Worm (Caenorhabditis elegans): ENCODE measurements around the gene nas-25.

nas-25 gene

DNA sequence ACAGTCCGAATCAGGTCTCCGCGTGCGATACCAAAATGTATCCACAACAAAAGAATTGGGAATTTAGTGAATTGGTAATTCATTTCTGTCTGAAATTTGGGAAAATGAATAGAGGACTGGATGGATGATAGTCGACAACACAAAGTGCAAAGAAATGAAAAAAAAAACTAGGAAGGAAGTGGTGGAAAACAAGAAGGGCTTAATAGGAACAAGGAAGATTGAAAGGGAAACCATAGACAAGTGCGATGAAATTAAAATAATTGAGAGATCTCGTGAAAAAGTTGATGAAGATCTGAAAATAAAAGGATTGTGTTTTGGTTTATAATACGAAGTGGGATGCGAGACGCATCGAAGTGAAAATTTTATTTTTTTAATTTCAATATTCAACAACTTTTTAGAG, 31.8 kb upstream of the nas-25 start, which contains the start of gene F07H5.7:
TSS of gene F07H5.7 (minus strand) at position 101 of the 400 bp plus-strand sequence.
- TF ChIP-seq flt-1 (GFP tag; IDR thresholded peaks at IDR 0.05) (no peak), klf-2 (GFP tag; conservative IDR thresholded peaks at IDR 0.05) (no peak)

DNA sequence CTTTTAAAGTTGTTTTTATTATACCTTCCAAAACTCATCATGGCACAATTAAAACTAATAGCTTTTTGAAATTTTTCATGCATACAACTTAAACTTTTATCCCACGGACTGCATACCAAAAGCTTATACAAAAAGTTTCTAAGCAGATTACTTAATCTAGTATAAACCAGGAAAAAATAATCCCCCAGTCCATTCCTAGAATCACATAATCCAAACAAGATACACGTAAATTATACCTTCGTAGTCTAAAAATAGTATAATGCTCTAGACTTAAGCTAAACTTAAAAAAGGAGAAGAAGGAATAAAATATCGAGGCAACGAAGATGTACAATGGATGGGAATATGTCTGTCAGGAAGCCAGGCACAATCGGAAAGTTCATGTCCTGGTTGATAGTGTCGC, 30.6 kb upstream of the nas-25 start:
- TF ChIP-seq ref-1 (GFP tag; conservative IDR thresholded peaks at IDR 0.05) (no peak), tab-1 (GFP tag; IDR thresholded peaks at IDR 0.05) (no peak), T22C8.4 (GFP tag; IDR thresholded peaks at IDR 0.05) (no peak), flt-1 (GFP tag; IDR thresholded peaks at IDR 0.05) (no peak), ztf-23 (GFP tag; IDR thresholded peaks at IDR 0.05) (no peak), med-1 (GFP tag; optimal IDR thresholded peaks at IDR 0.05; ENCODE audit: insufficient read depth) (no peak), ztf-29 (GFP tag; IDR thresholded peaks at IDR 0.05) (no peak), klf-2 (GFP tag; conservative IDR thresholded peaks at IDR 0.05) (no peak), cog-1 (tag; optimal IDR thresholded peaks at IDR 0.05) (no peak)

DNA sequence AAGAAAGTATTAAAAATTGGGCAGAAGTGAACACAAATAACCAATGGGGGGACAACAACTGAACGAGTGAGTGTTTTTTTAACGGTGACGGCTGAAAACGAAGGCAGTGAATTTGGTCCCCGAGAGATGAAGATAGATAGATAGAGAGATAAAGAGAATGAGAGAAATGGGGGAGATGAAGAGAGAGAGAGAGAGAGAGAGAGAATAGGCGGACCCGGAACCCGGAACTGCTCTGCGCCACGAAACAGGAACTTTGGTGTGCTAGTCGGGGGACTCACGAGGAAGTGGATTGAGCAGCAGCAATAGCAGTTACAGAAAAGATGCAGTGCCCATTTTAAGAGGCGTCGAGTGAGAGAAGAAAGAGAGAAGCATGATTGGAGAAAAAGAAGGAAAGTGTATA, 29.5 kb upstream of the nas-25 start:
- no peak for TF ChIP-seq tab-1 (GFP tag; IDR thresholded peaks at IDR 0.05)
- TF ChIP-seq klf-2 (GFP tag; conservative IDR thresholded peaks at IDR 0.05) = no peak
- no peak for TF ChIP-seq ztf-23 (GFP tag; IDR thresholded peaks at IDR 0.05)
- TF ChIP-seq med-1 (GFP tag; optimal IDR thresholded peaks at IDR 0.05; ENCODE audit: insufficient read depth) = no peak
- no peak for TF ChIP-seq T22C8.4 (GFP tag; IDR thresholded peaks at IDR 0.05)
- TF ChIP-seq ref-1 (GFP tag; conservative IDR thresholded peaks at IDR 0.05) = no peak
- no peak for TF ChIP-seq cog-1 (tag; optimal IDR thresholded peaks at IDR 0.05)
- TF ChIP-seq flt-1 (GFP tag; IDR thresholded peaks at IDR 0.05) = no peak
- no peak for TF ChIP-seq ztf-29 (GFP tag; IDR thresholded peaks at IDR 0.05)

DNA sequence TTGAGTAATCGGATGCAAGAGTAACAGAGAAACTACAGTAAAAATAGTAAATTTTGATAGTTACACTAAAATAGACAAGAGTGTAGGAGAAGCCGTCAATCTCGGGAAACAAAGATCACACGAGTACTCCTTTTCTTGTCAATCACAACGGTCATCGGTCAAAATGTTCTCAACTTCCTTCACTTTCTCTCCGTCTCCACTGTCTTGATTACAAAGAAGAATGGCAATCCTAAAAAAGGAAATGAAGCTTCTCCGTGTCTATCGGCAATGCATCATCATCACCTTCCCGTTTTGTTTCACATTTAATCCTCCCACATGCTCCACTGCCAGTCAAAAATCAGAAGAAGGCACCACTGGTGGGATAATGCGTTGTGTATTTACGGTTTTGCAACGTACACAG, 26.1 kb upstream of the nas-25 start:
- no peak for TF ChIP-seq cog-1 (tag; optimal IDR thresholded peaks at IDR 0.05)
- TF ChIP-seq T22C8.4 (GFP tag; IDR thresholded peaks at IDR 0.05) = no peak
- TF ChIP-seq ref-1 (GFP tag; conservative IDR thresholded peaks at IDR 0.05) = no peak
- TF ChIP-seq med-1 (GFP tag; optimal IDR thresholded peaks at IDR 0.05; ENCODE audit: insufficient read depth) = no peak
- no peak for TF ChIP-seq ztf-29 (GFP tag; IDR thresholded peaks at IDR 0.05)
- no peak for TF ChIP-seq tab-1 (GFP tag; IDR thresholded peaks at IDR 0.05)
- no peak for TF ChIP-seq ztf-23 (GFP tag; IDR thresholded peaks at IDR 0.05)
- TF ChIP-seq klf-2 (GFP tag; conservative IDR thresholded peaks at IDR 0.05) = no peak
- TF ChIP-seq flt-1 (GFP tag; IDR thresholded peaks at IDR 0.05) = no peak

DNA sequence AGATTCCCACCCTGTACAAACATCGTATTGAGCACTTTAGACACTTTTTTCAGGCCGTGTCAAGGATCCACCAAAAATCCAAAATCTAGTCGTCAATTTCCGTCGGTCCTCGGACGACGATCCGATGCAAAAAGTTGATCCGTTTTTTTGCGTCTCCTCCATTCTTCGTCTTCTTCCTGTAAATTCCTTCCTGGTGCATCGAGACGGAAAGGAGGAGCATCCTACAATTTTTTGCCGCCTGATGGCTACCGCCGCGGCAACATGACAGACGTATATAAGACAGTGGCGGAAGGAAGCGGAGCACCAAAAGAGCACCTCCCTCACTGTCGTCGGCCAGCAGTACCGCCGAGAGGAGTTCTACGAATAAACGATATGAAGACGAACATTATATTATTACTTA, 25.0 kb upstream of the nas-25 start, which contains the start of gene appg-2:
TSS of gene appg-2 (plus strand) at position 301 of the 400 bp plus-strand sequence.
- TF ChIP-seq ztf-29 (GFP tag; IDR thresholded peaks at IDR 0.05) (no peak), klf-2 (GFP tag; conservative IDR thresholded peaks at IDR 0.05) (no peak), T22C8.4 (GFP tag; IDR thresholded peaks at IDR 0.05) (no peak), tab-1 (GFP tag; IDR thresholded peaks at IDR 0.05) (no peak), cog-1 (tag; optimal IDR thresholded peaks at IDR 0.05) (no peak), ztf-23 (GFP tag; IDR thresholded peaks at IDR 0.05) (no peak), flt-1 (GFP tag; IDR thresholded peaks at IDR 0.05) (no peak), med-1 (GFP tag; optimal IDR thresholded peaks at IDR 0.05; ENCODE audit: insufficient read depth) (no peak), ref-1 (GFP tag; conservative IDR thresholded peaks at IDR 0.05) (no peak)

DNA sequence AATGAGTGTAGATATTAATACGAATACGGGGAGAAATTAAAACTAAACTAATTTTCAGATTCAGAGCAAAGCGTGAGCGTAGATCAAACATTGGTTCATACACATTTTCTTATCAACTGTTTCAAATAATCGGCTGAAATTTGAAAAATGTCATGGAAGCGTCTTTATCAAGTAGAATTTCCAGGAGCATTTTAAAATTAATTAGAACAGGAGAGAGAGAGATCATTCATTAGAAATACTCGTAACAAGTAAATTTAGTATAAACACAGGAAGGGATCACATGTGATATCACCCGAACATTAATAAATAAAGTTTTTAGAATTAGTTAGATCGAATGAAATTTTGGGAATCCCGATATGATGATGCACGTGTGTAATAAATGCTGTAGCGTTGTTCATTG, 18.9 kb upstream of the nas-25 start, which contains the start of gene pho-13:
TSS of gene pho-13 (minus strand) at position 101 of the 400 bp plus-strand sequence.
- TF ChIP-seq tab-1 (GFP tag; IDR thresholded peaks at IDR 0.05) = no peak
- no peak for TF ChIP-seq klf-2 (GFP tag; conservative IDR thresholded peaks at IDR 0.05)

DNA sequence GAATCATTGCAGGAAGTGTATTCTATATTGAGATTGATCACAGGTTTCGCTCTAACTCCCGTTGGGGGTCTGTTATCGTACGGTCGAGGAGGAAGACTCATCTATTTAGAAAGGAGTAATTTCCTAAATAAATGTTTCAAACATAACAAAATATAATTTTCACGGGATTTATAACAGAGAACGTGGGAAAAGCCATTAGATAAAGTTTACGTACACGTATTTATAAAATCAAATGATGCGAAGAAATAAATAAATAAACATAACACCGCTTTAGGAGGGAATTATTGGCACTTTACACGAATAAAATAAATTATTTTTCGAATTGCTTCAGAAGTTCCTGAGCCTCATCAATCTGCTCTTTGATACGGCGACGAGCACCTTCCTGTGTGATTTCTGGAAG, 17.4 kb upstream of the nas-25 start, which contains the start of gene F07H5.10:
TSS of gene F07H5.10 (minus strand) at position 101 of the 400 bp plus-strand sequence.
- TF ChIP-seq cog-1 (tag; optimal IDR thresholded peaks at IDR 0.05) (no peak), med-1 (GFP tag; optimal IDR thresholded peaks at IDR 0.05; ENCODE audit: insufficient read depth) (no peak), tab-1 (GFP tag; IDR thresholded peaks at IDR 0.05) (no peak), klf-2 (GFP tag; conservative IDR thresholded peaks at IDR 0.05) (no peak), ztf-23 (GFP tag; IDR thresholded peaks at IDR 0.05) (no peak), ref-1 (GFP tag; conservative IDR thresholded peaks at IDR 0.05) (no peak), ztf-29 (GFP tag; IDR thresholded peaks at IDR 0.05) (no peak), T22C8.4 (GFP tag; IDR thresholded peaks at IDR 0.05) (no peak), flt-1 (GFP tag; IDR thresholded peaks at IDR 0.05) (no peak)

DNA sequence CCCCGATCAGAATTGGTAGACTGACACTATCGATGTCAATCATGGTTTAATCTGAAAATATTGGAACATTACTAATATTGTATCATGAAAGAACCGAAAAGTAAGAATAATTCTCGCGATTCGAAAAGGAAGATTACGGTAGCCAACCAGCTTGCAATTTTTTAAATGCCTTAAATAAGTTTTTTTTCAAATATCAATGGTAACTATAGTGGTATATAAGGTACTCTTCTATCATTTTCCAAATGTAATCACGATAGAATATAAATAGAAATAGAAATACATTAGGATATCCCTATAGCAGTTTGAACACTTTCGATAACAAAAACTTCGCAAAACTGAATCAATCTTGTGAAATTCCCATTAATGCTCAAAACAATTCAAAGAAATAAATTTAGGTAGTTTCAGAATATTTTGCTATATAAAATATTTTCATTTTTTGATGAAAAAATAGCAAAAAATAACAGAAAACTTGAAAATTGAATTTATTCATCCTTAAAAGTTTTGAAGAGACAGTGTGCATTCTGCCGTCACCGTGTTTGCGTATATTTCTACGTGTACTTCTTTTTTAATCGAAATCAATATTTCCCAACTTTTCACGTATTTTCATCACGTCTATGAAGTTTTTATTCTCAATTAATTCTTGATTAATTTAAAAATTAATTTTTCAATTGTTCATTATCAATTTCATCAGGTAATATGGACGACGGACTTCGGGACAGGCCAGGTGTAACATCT, 15.0 kb upstream of the nas-25 start, which contains the start of the genes F46C5.9 and rer-1:
TSS of gene F46C5.9 (minus strand) at position 51 of the 735 bp plus-strand sequence.
TSS of gene rer-1 (plus strand) at position 692 of the 735 bp plus-strand sequence.
- no peak for TF ChIP-seq ref-1 (GFP tag; conservative IDR thresholded peaks at IDR 0.05)
- no peak for TF ChIP-seq cog-1 (tag; optimal IDR thresholded peaks at IDR 0.05)
- no peak for TF ChIP-seq tab-1 (GFP tag; IDR thresholded peaks at IDR 0.05)
- TF ChIP-seq ztf-29 (GFP tag; IDR thresholded peaks at IDR 0.05) = no peak
- TF ChIP-seq med-1 (GFP tag; optimal IDR thresholded peaks at IDR 0.05; ENCODE audit: insufficient read depth) = no peak
- TF ChIP-seq klf-2 (GFP tag; conservative IDR thresholded peaks at IDR 0.05) = no peak
- TF ChIP-seq ztf-23 (GFP tag; IDR thresholded peaks at IDR 0.05) = no peak
- no peak for TF ChIP-seq T22C8.4 (GFP tag; IDR thresholded peaks at IDR 0.05)
- no peak for TF ChIP-seq flt-1 (GFP tag; IDR thresholded peaks at IDR 0.05)

DNA sequence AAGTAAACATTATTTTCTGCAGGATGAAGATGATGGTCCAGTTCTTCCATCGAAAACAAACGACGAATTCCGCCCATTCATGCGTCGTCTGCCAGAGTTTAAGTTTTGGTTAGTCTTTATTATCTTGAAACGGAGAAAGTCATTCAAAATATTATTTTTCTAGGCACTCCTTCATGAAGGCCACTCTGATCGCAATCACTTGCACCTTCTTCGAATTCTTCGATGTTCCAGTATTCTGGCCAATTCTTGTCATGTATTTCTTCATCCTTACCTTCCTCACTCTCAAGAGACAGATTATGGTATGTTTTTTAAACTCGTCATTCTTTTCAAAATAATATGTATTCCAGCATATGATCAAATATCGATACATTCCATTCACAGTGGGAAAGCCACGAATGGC, 14.0 kb upstream of the nas-25 start:
- TF ChIP-seq ztf-23 (GFP tag; IDR thresholded peaks at IDR 0.05) = no peak
- TF ChIP-seq ztf-29 (GFP tag; IDR thresholded peaks at IDR 0.05) = no peak
- no peak for TF ChIP-seq ref-1 (GFP tag; conservative IDR thresholded peaks at IDR 0.05)
- no peak for TF ChIP-seq klf-2 (GFP tag; conservative IDR thresholded peaks at IDR 0.05)
- no peak for TF ChIP-seq T22C8.4 (GFP tag; IDR thresholded peaks at IDR 0.05)
- no peak for TF ChIP-seq cog-1 (tag; optimal IDR thresholded peaks at IDR 0.05)
- TF ChIP-seq med-1 (GFP tag; optimal IDR thresholded peaks at IDR 0.05; ENCODE audit: insufficient read depth) = no peak
- TF ChIP-seq flt-1 (GFP tag; IDR thresholded peaks at IDR 0.05) = no peak
- no peak for TF ChIP-seq tab-1 (GFP tag; IDR thresholded peaks at IDR 0.05)

DNA sequence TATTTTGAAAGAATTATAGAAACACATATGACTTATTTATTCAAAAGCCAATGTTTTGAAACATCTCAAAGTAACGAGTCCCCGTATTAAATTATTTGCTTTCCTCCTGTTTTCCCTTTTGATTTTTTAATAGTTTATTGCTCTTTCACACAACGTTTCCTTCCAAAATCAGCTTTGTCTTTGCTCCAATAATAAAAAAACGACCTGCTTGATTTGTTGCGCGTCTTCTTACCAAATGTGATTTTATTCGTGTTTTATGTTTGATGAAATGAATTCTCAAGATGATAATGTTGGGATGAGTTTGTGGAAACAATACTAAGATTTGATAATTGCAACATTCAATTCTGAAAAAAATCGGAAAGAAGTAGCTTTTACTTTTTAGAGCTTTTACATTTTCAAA, 13.5 kb upstream of the nas-25 start:
- TF ChIP-seq med-1 (GFP tag; optimal IDR thresholded peaks at IDR 0.05; ENCODE audit: insufficient read depth) = no peak
- no peak for TF ChIP-seq flt-1 (GFP tag; IDR thresholded peaks at IDR 0.05)
- TF ChIP-seq klf-2 (GFP tag; conservative IDR thresholded peaks at IDR 0.05) = no peak
- TF ChIP-seq ztf-29 (GFP tag; IDR thresholded peaks at IDR 0.05) = no peak
- no peak for TF ChIP-seq ztf-23 (GFP tag; IDR thresholded peaks at IDR 0.05)
- no peak for TF ChIP-seq cog-1 (tag; optimal IDR thresholded peaks at IDR 0.05)
- TF ChIP-seq ref-1 (GFP tag; conservative IDR thresholded peaks at IDR 0.05) = no peak
- no peak for TF ChIP-seq tab-1 (GFP tag; IDR thresholded peaks at IDR 0.05)
- no peak for TF ChIP-seq T22C8.4 (GFP tag; IDR thresholded peaks at IDR 0.05)

Measured in whole organism, midembryonic.